Worm (Caenorhabditis elegans): ENCODE measurements around the gene T06C12.14.

DNA sequence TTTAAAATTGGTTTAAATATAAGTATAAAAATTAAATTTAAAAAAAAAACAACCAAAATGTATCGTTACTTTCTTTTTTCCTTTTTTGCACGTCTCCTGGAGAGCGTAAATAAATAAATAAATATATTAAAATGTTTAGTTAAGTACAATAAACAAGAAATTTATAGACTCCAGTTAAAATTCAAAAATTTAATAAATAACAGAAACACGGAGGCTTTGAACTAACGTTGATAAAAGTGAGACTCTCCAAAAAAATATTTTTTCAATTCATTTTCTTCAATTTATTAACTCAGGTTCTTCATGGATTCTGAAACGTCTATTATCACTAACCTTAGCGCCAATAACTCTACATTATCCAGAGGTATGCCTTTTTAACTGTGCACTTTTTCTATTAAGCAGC, 8.0 kb upstream of the T06C12.14 start, which contains the start of gene T06C12.12:
- TF ChIP-seq ztf-28 (GFP tag; IDR thresholded peaks at IDR 0.05) = no peak
- no peak for TF ChIP-seq bed-1 (GFP tag; IDR thresholded peaks at IDR 0.05)
- TF ChIP-seq zim-3 (tag; optimal IDR thresholded peaks at IDR 0.05) = no peak
- no peak for TF ChIP-seq ama-1 (optimal IDR thresholded peaks at IDR 0.05)
- no peak for TF ChIP-seq ama-1 (GFP tag; optimal IDR thresholded peaks at IDR 0.05)
- no peak for TF ChIP-seq B0261.1 (tag; optimal IDR thresholded peaks at IDR 0.05)
- no peak for TF ChIP-seq attf-5 (GFP tag; optimal IDR thresholded peaks at IDR 0.05)
- no peak for TF ChIP-seq pha-4 (tag; optimal IDR thresholded peaks at IDR 0.05)
- TF ChIP-seq sdz-38 (tag; optimal IDR thresholded peaks at IDR 0.05) = no peak
- TF ChIP-seq K11D2.4 (GFP tag; IDR thresholded peaks at IDR 0.05) = no peak
- TF ChIP-seq let-526 (GFP tag; IDR thresholded peaks at IDR 0.05) = no peak
